Worm (Caenorhabditis elegans) whole organism, L1 larva: ENCODE results near the gene srw-59.

Experiments
- C16A3.4 ChIP-seq: fragments of 150-350 bp; optimal IDR thresholded peaks from 2 replicates; lab custom pipeline; 2014; ENCODE audit warnings: missing biosample characterization, missing genetic modification characterization
- C34B4.2 ChIP-seq: sonication (generic microtip); optimal IDR thresholded peaks from 2 replicates; lab custom pipeline; 2017; ENCODE audit warnings: mild to moderate bottlenecking, missing genetic modification characterization, missing compliant biosample characterization
- F16B12.6 ChIP-seq: fragments of 150-350 bp; optimal IDR thresholded peaks from 2 replicates; lab custom pipeline; 2014; ENCODE audit warnings: missing biosample characterization, missing genetic modification characterization
- Y116A8C.19 ChIP-seq: sonication (generic microtip); optimal IDR thresholded peaks from 2 replicates; lab custom pipeline; 2016; ENCODE audit warnings: missing compliant biosample characterization, missing genetic modification characterization, borderline replicate concordance
- alr-1 ChIP-seq: fragments of 200-800 bp; sonication (Bioruptor generic); optimal IDR thresholded peaks from 2 replicates; lab custom pipeline; 2018; ENCODE audit warnings: borderline replicate concordance, mild to moderate bottlenecking, missing genetic modification characterization, missing compliant biosample characterization
- ama-1 ChIP-seq: fragments of 150-350 bp; optimal IDR thresholded peaks from 2 replicates; lab custom pipeline; 2014
- blmp-1 ChIP-seq: fragments of 150-350 bp; optimal IDR thresholded peaks from 2 replicates; lab custom pipeline; 2014; ENCODE audit warnings: missing biosample characterization, missing genetic modification characterization
- ceh-63 ChIP-seq: fragments of 200-800 bp; sonication (Bioruptor generic); optimal IDR thresholded peaks from 2 replicates; lab custom pipeline; 2018; ENCODE audit warnings: mild to moderate bottlenecking, missing genetic modification characterization, missing compliant biosample characterization
- ceh-8 ChIP-seq: fragments of 200-800 bp; sonication (Bioruptor generic); optimal IDR thresholded peaks from 2 replicates; lab custom pipeline; 2018; ENCODE audit warnings: mild to moderate bottlenecking, missing genetic modification characterization, moderate library complexity, missing compliant biosample characterization
- ceh-82 ChIP-seq, 3 experiments: fragments of 150-350 bp in 1 of 3; sonication (generic microtip) in 2 of 3; optimal IDR thresholded peaks; 2 replicates each; lab custom pipeline; 2014 to 2017; ENCODE audit warnings: missing biosample characterization in 3 of 3, missing genetic modification characterization in 3 of 3
- ceh-90 ChIP-seq: sonication (generic microtip); optimal IDR thresholded peaks from 2 replicates; lab custom pipeline; 2016; ENCODE audit warnings: missing genetic modification characterization, missing compliant biosample characterization
- efl-1 ChIP-seq, 4 experiments: fragments of 150-350 bp; optimal IDR thresholded peaks in 3 of 4; peaks in 1 of 4; 1 replicate in 1 of 4; 2 replicates in 3 of 4; lab custom pipeline; 2014; ENCODE audit warnings: missing biosample characterization in 2 of 4, missing genetic modification characterization in 2 of 4, missing genetic modification reagents in 2 of 4
- elt-2 ChIP-seq: sonication (generic microtip); optimal IDR thresholded peaks from 2 replicates; lab custom pipeline; 2016; ENCODE audit warnings: missing genetic modification characterization, mild to moderate bottlenecking, inconsistent platforms, missing compliant biosample characterization, missing genetic modification reagents
- elt-3 ChIP-seq, 6 experiments: fragments of 150-350 bp in 1 of 6; sonication (generic microtip); optimal IDR thresholded peaks; 2 replicates each; lab custom pipeline; 2017 to 2018; ENCODE audit warnings: missing biosample characterization in 6 of 6, missing genetic modification characterization in 6 of 6, inconsistent platforms in 1 of 6
- ets-5 ChIP-seq: fragments of 200-800 bp; sonication (Bioruptor generic); IDR thresholded peaks from 2 replicates; pipeline ENCODE4 v1.3.6; 2022; ENCODE audit warnings: missing genetic modification characterization, missing compliant biosample characterization
- fkh-10 ChIP-seq: sonication (generic microtip); optimal IDR thresholded peaks from 2 replicates; lab custom pipeline; 2017; ENCODE audit warnings: missing biosample characterization, missing genetic modification reagents, missing genetic modification characterization
- fkh-4 ChIP-seq: sonication (generic microtip); optimal IDR thresholded peaks from 2 replicates; lab custom pipeline; 2016; ENCODE audit warnings: missing compliant biosample characterization, missing genetic modification characterization, borderline replicate concordance
- fkh-8 ChIP-seq: sonication (generic microtip); optimal IDR thresholded peaks from 2 replicates; lab custom pipeline; 2016; ENCODE audit warnings: mild to moderate bottlenecking, missing genetic modification characterization, missing compliant biosample characterization
- fos-1 ChIP-seq: fragments of 150-350 bp; optimal IDR thresholded peaks from 2 replicates; lab custom pipeline; 2014; ENCODE audit warnings: missing biosample characterization, missing genetic modification characterization
- grh-1 ChIP-seq: fragments of 200-800 bp; sonication (Bioruptor generic); IDR thresholded peaks from 2 replicates; pipeline ENCODE4 v1.3.6; 2022; ENCODE audit warnings: missing genetic modification reagents, missing genetic modification characterization, missing compliant biosample characterization
- hlh-4 ChIP-seq: sonication (generic microtip); optimal IDR thresholded peaks from 2 replicates; lab custom pipeline; 2016; ENCODE audit warnings: mild to moderate bottlenecking, missing genetic modification characterization, missing compliant biosample characterization
- irx-1 ChIP-seq: sonication (generic microtip); optimal IDR thresholded peaks from 2 replicates; lab custom pipeline; 2016; ENCODE audit warnings: missing genetic modification characterization, missing compliant biosample characterization
- isw-1 ChIP-seq: fragments of 200-800 bp; sonication (Bioruptor generic); IDR thresholded peaks from 2 replicates; pipeline ENCODE4 v1.3.6; 2022; ENCODE audit warnings: missing genetic modification characterization, missing compliant biosample characterization
- lin-15B ChIP-seq: fragments of 150-350 bp; sonication (generic microtip); optimal IDR thresholded peaks from 3 replicates; lab custom pipeline; 2014; ENCODE audit warnings: missing biosample characterization, missing genetic modification characterization
- lir-3 ChIP-seq: sonication (generic microtip); optimal IDR thresholded peaks from 2 replicates; lab custom pipeline; 2016; ENCODE audit warnings: mild to moderate bottlenecking, missing genetic modification characterization, moderate library complexity, missing compliant biosample characterization; ENCODE audit not compliant: poor library complexity
- mab-9 ChIP-seq: fragments of 200-800 bp; sonication (Bioruptor generic); IDR thresholded peaks from 2 replicates; pipeline ENCODE4 v1.3.6; 2022; ENCODE audit warnings: missing genetic modification reagents, missing genetic modification characterization, missing compliant biosample characterization
- mef-2 ChIP-seq: fragments of 150-350 bp; optimal IDR thresholded peaks from 2 replicates; lab custom pipeline; 2014; ENCODE audit warnings: missing biosample characterization, missing genetic modification characterization
- mep-1 ChIP-seq: fragments of 150-350 bp; optimal IDR thresholded peaks from 2 replicates; lab custom pipeline; 2014; ENCODE audit warnings: missing biosample characterization, missing genetic modification characterization
- nhr-20 ChIP-seq: sonication (generic microtip); optimal IDR thresholded peaks from 2 replicates; lab custom pipeline; 2016; ENCODE audit warnings: mild to moderate bottlenecking, missing genetic modification characterization, missing compliant biosample characterization
- nhr-77 ChIP-seq: fragments of 150-350 bp; optimal IDR thresholded peaks from 2 replicates; lab custom pipeline; 2014; ENCODE audit warnings: missing biosample characterization, missing genetic modification characterization
- pag-3 ChIP-seq: sonication (generic microtip); optimal IDR thresholded peaks from 2 replicates; lab custom pipeline; 2017; ENCODE audit warnings: missing genetic modification characterization, mild to moderate bottlenecking, missing compliant biosample characterization, antibody characterized with exemption, borderline replicate concordance; ENCODE audit not compliant: insufficient read depth
- pqm-1 ChIP-seq: sonication (generic microtip); optimal IDR thresholded peaks from 3 replicates; lab custom pipeline; 2017; ENCODE audit warnings: missing biosample characterization, missing genetic modification characterization
- rnt-1 ChIP-seq: sonication (generic microtip); optimal IDR thresholded peaks from 2 replicates; lab custom pipeline; 2016; ENCODE audit warnings: mild to moderate bottlenecking, missing genetic modification characterization, moderate library complexity, missing compliant biosample characterization
- skn-1 ChIP-seq: fragments of 150-350 bp; optimal IDR thresholded peaks from 2 replicates; lab custom pipeline; 2014; ENCODE audit warnings: missing biosample characterization, missing genetic modification characterization
- sox-4 ChIP-seq: sonication (generic microtip); optimal IDR thresholded peaks from 2 replicates; lab custom pipeline; 2016; ENCODE audit warnings: missing genetic modification characterization, missing compliant biosample characterization
- sup-37 ChIP-seq: fragments of 200-800 bp; sonication (Bioruptor generic); optimal IDR thresholded peaks from 2 replicates; lab custom pipeline; 2018; ENCODE audit warnings: mild to moderate bottlenecking, missing genetic modification characterization, missing compliant biosample characterization
- swsn-7 ChIP-seq: sonication (generic microtip); optimal IDR thresholded peaks from 2 replicates; lab custom pipeline; 2016; ENCODE audit warnings: missing genetic modification characterization, missing compliant biosample characterization
- tlp-1 ChIP-seq: fragments of 150-350 bp; optimal IDR thresholded peaks from 2 replicates; lab custom pipeline; 2014; ENCODE audit warnings: missing biosample characterization, missing genetic modification characterization
- unc-98 ChIP-seq: fragments of 200-800 bp; sonication (Bioruptor generic); IDR thresholded peaks from 2 replicates; pipeline ENCODE4 v1.3.6; 2022; ENCODE audit warnings: missing genetic modification characterization, missing compliant biosample characterization
- vab-15 ChIP-seq: sonication (generic microtip); optimal IDR thresholded peaks from 2 replicates; lab custom pipeline; 2017; ENCODE audit warnings: missing genotype, mild to moderate bottlenecking, missing genetic modification characterization, missing compliant biosample characterization
- ztf-4 ChIP-seq: fragments of 150-350 bp; optimal IDR thresholded peaks from 2 replicates; lab custom pipeline; 2014; ENCODE audit warnings: missing biosample characterization, missing genetic modification characterization

The srw-59 gene

ce11 chrV:15974836-15975235 is 24.0 kb upstream of the srw-59 start, which contains the start of gene sru-22:
TSS of gene sru-22 (minus strand) at chrV:15974936.
- TF ChIP-seq efl-1 (optimal IDR thresholded peaks at IDR 0.05; lab: Kevin White, UChicago) (no peak), efl-1 (GFP tag; optimal IDR thresholded peaks at IDR 0.05 in 1 of 2; lab: Kevin White, UChicago) (peak in 1 of 2 experiments; percentile 7), elt-3 (tag; optimal IDR thresholded peaks at IDR 0.05; lab: Kevin White, UChicago) (no peak)
- TF ChIP-seq, all 84 proteins: peak for 1

- TF ChIP-seq vab-15 (tag; lab: Kevin White, UChicago) = no peak
- TF ChIP-seq swsn-7 (tag; lab: Kevin White, UChicago) = no peak
- no peak for TF ChIP-seq ets-5 (GFP tag; lab: Robert Waterston, UW)
- TF ChIP-seq pqm-1 (tag; lab: Kevin White, UChicago) = no peak
- TF ChIP-seq sup-37 (GFP tag; lab: Kevin White, UChicago) = no peak
- no peak for TF ChIP-seq fkh-4 (tag; lab: Kevin White, UChicago)
- TF ChIP-seq rnt-1 (tag; lab: Kevin White, UChicago) = no peak
- no peak for TF ChIP-seq mep-1
These were observed 21.7 kb upstream of the srw-59 start, which contains the start of gene sru-23 for ce11 chrV:15972484-15972883. TSS of gene sru-23 (minus strand) at chrV:15972584.

- TF ChIP-seq swsn-7 (tag; lab: Kevin White, UChicago) = no peak
- TF ChIP-seq fos-1 (tag; lab: Kevin White, UChicago) = no peak
- no peak for TF ChIP-seq tlp-1
- TF ChIP-seq C34B4.2 (tag; lab: Kevin White, UChicago) = no peak
- TF ChIP-seq mef-2 (tag; lab: Kevin White, UChicago) = no peak
- TF ChIP-seq elt-2 (tag; lab: Kevin White, UChicago) = no peak
- TF ChIP-seq fkh-10 (GFP tag; lab: Kevin White, UChicago) = no peak
- no peak for TF ChIP-seq grh-1 (GFP tag; lab: Robert Waterston, UW)
- TF ChIP-seq blmp-1 = no peak
- no peak for TF ChIP-seq C16A3.4 (tag; lab: Kevin White, UChicago)
- no peak for TF ChIP-seq ceh-8
- TF ChIP-seq hlh-4 (tag; lab: Kevin White, UChicago) = no peak
- TF ChIP-seq ztf-4 (tag; lab: Kevin White, UChicago) = no peak
- TF ChIP-seq irx-1 = no peak
- TF ChIP-seq nhr-77 = no peak
- no peak for TF ChIP-seq unc-98
- no peak for TF ChIP-seq ceh-82 (tag; optimal IDR thresholded peaks at IDR 0.05; lab: Kevin White, UChicago)
- TF ChIP-seq lin-15B (tag; lab: Kevin White, UChicago) = no peak
These were observed 20.0 kb upstream of the srw-59 start for ce11 chrV:15970820-15971219.

- TF ChIP-seq nhr-20 (tag; lab: Kevin White, UChicago) (no peak), alr-1 (tag; lab: Kevin White, UChicago) (no peak), C16A3.4 (tag; lab: Kevin White, UChicago) (no peak), sox-4 (tag; lab: Kevin White, UChicago) (no peak), irx-1 (no peak), blmp-1 (no peak), C34B4.2 (tag; lab: Kevin White, UChicago) (no peak)
These were observed 18.9 kb upstream of the srw-59 start, which contains the start of gene F36G9.7 for ce11 chrV:15969653-15970052. TSS of gene F36G9.7 (minus strand) at chrV:15969753.

- TF ChIP-seq isw-1 (GFP tag; lab: Robert Waterston, UW) (no peak), ceh-90 (tag; lab: Kevin White, UChicago) (no peak), mab-9 (GFP tag; lab: Robert Waterston, UW) (no peak), Y116A8C.19 (no peak), elt-3 (tag; optimal IDR thresholded peaks at IDR 0.05; lab: Kevin White, UChicago) (no peak), sup-37 (GFP tag; lab: Kevin White, UChicago) (no peak), pqm-1 (tag; lab: Kevin White, UChicago) (no peak), lir-3 (tag; lab: Kevin White, UChicago) (no peak), pag-3 (tag; lab: Kevin White, UChicago) (no peak), ceh-63 (no peak), F16B12.6 (tag; lab: Kevin White, UChicago) (no peak), skn-1 (tag; lab: Kevin White, UChicago) (no peak), ceh-82 (tag; optimal IDR thresholded peaks at IDR 0.05; lab: Kevin White, UChicago) (no peak), fkh-8 (tag; lab: Kevin White, UChicago) (no peak), ama-1 (lab: Kevin White, UChicago) (no peak), tlp-1 (no peak), swsn-7 (tag; lab: Kevin White, UChicago) (no peak)
These were observed 16.7 kb upstream of the srw-59 start, which contains the start of gene sri-1 for ce11 chrV:15967542-15967941. TSS of gene sri-1 (minus strand) at chrV:15967642.
